Worm (Caenorhabditis elegans) whole organism, early embryonic: Measurements from ENCODE around the gene sri-47.
"Not testable (repeated sequence)": the region's sequence is repeated elsewhere in the genome, so short reads cannot be mapped to it uniquely, and the experiment has no call there.

ENCODE experiments used
- B0310.2 ChIP-seq: sonication (generic microtip); optimal IDR thresholded peaks from 2 replicates; lab custom pipeline; 2016; ENCODE audit warnings: mild to moderate bottlenecking, missing genetic modification characterization, missing compliant biosample characterization
- ama-1 ChIP-seq: fragments of 150-350 bp; optimal IDR thresholded peaks from 2 replicates; lab custom pipeline; 2014

ce11 chrII:2616634-2617033, 40.1 kb upstream of the sri-47 start, which contains the start of gene msrp-5:
- TF ChIP-seq B0310.2 (tag; lab: Kevin White, UChicago); ama-1: not testable (repeated sequence)
